Fruit fly (Drosophila melanogaster): Measurements from ENCODE around the gene Kap-alpha3.

Gene Kap-alpha3

dm6 chr3R:9533181-9534124 lies 44.1 kb downstream of the Kap-alpha3 start (continued):
- TF ChIP-seq Trl (optimal IDR thresholded peaks at IDR 0.05) (peak; percentile 93 to 95), Trl (GFP tag; optimal IDR thresholded peaks at IDR 0.05) (peak; percentile 93), CG33213 (GFP tag; optimal IDR thresholded peaks at IDR 0.05) (peak; percentile 67), chn (GFP tag; optimal IDR thresholded peaks at IDR 0.05) (peak; percentile 89), crc (GFP tag; optimal IDR thresholded peaks at IDR 0.05) (peak; percentile 86), CG4360 (GFP tag; IDR thresholded peaks at IDR 0.05) (0 out of 2 replicates have a peak, but pooled peaks have one; percentile 41), CG5953 (GFP tag; IDR thresholded peaks at IDR 0.05) (peak; percentile 40; the same call in 1 of the 2 replicates), CG12236 (GFP tag; optimal IDR thresholded peaks at IDR 0.05) (peak; percentile 69), Atf6 (GFP tag; IDR thresholded peaks at IDR 0.05) (peak; percentile 93), Adf1 (GFP tag; IDR thresholded peaks at IDR 0.05) (peak; percentile 28; the same call in 1 of the 2 replicates), CG10565 (GFP tag; optimal IDR thresholded peaks at IDR 0.05) (peak; percentile 63), lilli (GFP tag; optimal IDR thresholded peaks at IDR 0.05) (peak; percentile 96), CG12071 (GFP tag; optimal IDR thresholded peaks at IDR 0.05) (peak; percentile 92), sug (tag; optimal IDR thresholded peaks at IDR 0.05) (peak; percentile 93), CG9727 (GFP tag; optimal IDR thresholded peaks at IDR 0.05) (peak; percentile 98), run (tag; optimal IDR thresholded peaks at IDR 0.05) (peak; percentile 93), Dip3 (GFP tag; optimal IDR thresholded peaks at IDR 0.05) (peak; percentile 93), HLH4C (GFP tag; IDR thresholded peaks at IDR 0.05; ENCODE audit: partially characterized antibody) (no peak), Sox102F (GFP tag; optimal IDR thresholded peaks at IDR 0.05) (peak; percentile 96), Lpt (GFP tag; optimal IDR thresholded peaks at IDR 0.05) (no peak), MESR4 (GFP tag; optimal IDR thresholded peaks at IDR 0.05) (peak; percentile 16), CG17912 (GFP tag; optimal IDR thresholded peaks at IDR 0.05) (peak; percentile 75), CG18599 (GFP tag; optimal IDR thresholded peaks at IDR 0.05) (peak; percentile 97), ab (GFP tag; optimal IDR thresholded peaks at IDR 0.05) (peak; percentile 14), CG10431 (GFP tag; optimal IDR thresholded peaks at IDR 0.05) (peak; percentile 91), HmgD (GFP tag; optimal IDR thresholded peaks at IDR 0.05) (peak; percentile 57), knrl (GFP tag; IDR thresholded peaks at IDR 0.05; ENCODE audit: partially characterized antibody) (peak; percentile 55; the same call in 2 of the 3 replicates), CG6254 (GFP tag; optimal IDR thresholded peaks at IDR 0.05) (peak; percentile 89), CG1024 (GFP tag; IDR thresholded peaks at IDR 0.05) (peak; percentile 50; the same call in 1 of the 2 replicates), CG4730 (GFP tag; IDR thresholded peaks at IDR 0.05) (peak; percentile 80), vvl (GFP tag; IDR thresholded peaks at IDR 0.05) (peak; percentile 88), ac (GFP tag; optimal IDR thresholded peaks at IDR 0.05) (peak; percentile 70), CG1529 (GFP tag; optimal IDR thresholded peaks at IDR 0.05) (peak; percentile 96), CG1792 (GFP tag; optimal IDR thresholded peaks at IDR 0.05) (peak; percentile 86), CG14014 (GFP tag; IDR thresholded peaks at IDR 0.05) (peak; percentile 89), CG18262 (tag; optimal IDR thresholded peaks at IDR 0.05) (peak; percentile 99), dysf (GFP tag; IDR thresholded peaks at IDR 0.05) (peak; percentile 97), mam (GFP tag; optimal IDR thresholded peaks at IDR 0.05) (peak; percentile 92), CG12942 (GFP tag; optimal IDR thresholded peaks at IDR 0.05) (peak; percentile 91), CG8281 (tag; optimal IDR thresholded peaks at IDR 0.05) (peak; percentile 83), scrt (GFP tag; optimal IDR thresholded peaks at IDR 0.05) (peak; percentile 92), ranshi (GFP tag; IDR thresholded peaks at IDR 0.05) (peak; percentile 80; the same call in 1 of the 2 replicates), CG2199 (GFP tag; IDR thresholded peaks at IDR 0.05) (no peak; the same call in 2 of the 3 replicates), CkIIα-i1 (GFP tag; IDR thresholded peaks at IDR 0.05) (0 out of 2 replicates have a peak, but pooled peaks have one; percentile 30), D (optimal IDR thresholded peaks at IDR 0.05) (no peak), D (GFP tag; optimal IDR thresholded peaks at IDR 0.05) (peak; percentile 98), amos (GFP tag; IDR thresholded peaks at IDR 0.05; ENCODE audit: partially characterized antibody) (no peak), CG31441 (GFP tag; IDR thresholded peaks at IDR 0.05) (peak; percentile 96), ara (GFP tag; IDR thresholded peaks at IDR 0.05) (peak; percentile 77)

Measured in whole organism, embryonic.